Fruit fly (Drosophila melanogaster) whole organism, embryonic: ENCODE measurements around the gene CG13654.

ENCODE experiments used
- ATbp ChIP-seq: fragments of 200-800 bp; sonication (Bioruptor generic); optimal IDR thresholded peaks from 2 replicates; lab custom pipeline; 2017; ENCODE audit warnings: missing biosample characterization, mild to moderate bottlenecking, missing genetic modification characterization, missing genetic modification reagents
- Blimp-1 ChIP-seq: fragments of 200-800 bp; sonication (Bioruptor generic); optimal IDR thresholded peaks from 3 replicates; lab custom pipeline; 2018; ENCODE audit warnings: missing biosample characterization, missing genetic modification characterization, mild to moderate bottlenecking, moderate library complexity, missing genetic modification reagents
- BtbVII ChIP-seq: fragments of 200-800 bp; sonication (Bioruptor generic); optimal IDR thresholded peaks from 3 replicates; lab custom pipeline; 2017; ENCODE audit warnings: missing biosample characterization, mild to moderate bottlenecking, missing genetic modification characterization
- CG10267 ChIP-seq: fragments of 200-800 bp; sonication (Bioruptor generic); optimal IDR thresholded peaks from 2 replicates; lab custom pipeline; 2018; ENCODE audit warnings: missing biosample characterization, mild to moderate bottlenecking, missing genetic modification characterization, moderate library complexity
- CG10431 ChIP-seq: fragments of 200-800 bp; sonication (Bioruptor generic); optimal IDR thresholded peaks from 3 replicates; lab custom pipeline; 2018; ENCODE audit warnings: missing biosample characterization, mild to moderate bottlenecking, missing genetic modification characterization
- CG10543 ChIP-seq: fragments of 200-800 bp; sonication (Bioruptor generic); optimal IDR thresholded peaks from 3 replicates; lab custom pipeline; 2017; ENCODE audit warnings: missing biosample characterization, mild to moderate bottlenecking, missing genetic modification characterization, moderate library complexity
- CG11504 ChIP-seq: fragments of 200-800 bp; sonication (Bioruptor generic); optimal IDR thresholded peaks from 3 replicates; lab custom pipeline; 2019; ENCODE audit warnings: missing biosample characterization, mild to moderate bottlenecking, missing genetic modification characterization, moderate library complexity
- CG12769 ChIP-seq: fragments of 200-800 bp; sonication (Bioruptor generic); optimal IDR thresholded peaks from 2 replicates; lab custom pipeline; 2019; ENCODE audit warnings: missing biosample characterization, mild to moderate bottlenecking, missing genetic modification characterization, moderate library complexity
- CG13775 ChIP-seq: fragments of 200-800 bp; sonication (Bioruptor generic); optimal IDR thresholded peaks from 3 replicates; lab custom pipeline; 2017; ENCODE audit warnings: missing biosample characterization, mild to moderate bottlenecking, missing genetic modification characterization
- CG14710 ChIP-seq: fragments of 200-800 bp; sonication (Bioruptor generic); optimal IDR thresholded peaks from 3 replicates; lab custom pipeline; 2019; ENCODE audit warnings: missing biosample characterization, mild to moderate bottlenecking, missing genetic modification characterization, moderate library complexity
- CG1602 ChIP-seq: fragments of 200-800 bp; sonication (Bioruptor generic); optimal IDR thresholded peaks from 3 replicates; lab custom pipeline; 2016; ENCODE audit warnings: missing biosample characterization, missing genetic modification characterization
- CG17359 ChIP-seq: fragments of 200-800 bp; sonication (Bioruptor generic); optimal IDR thresholded peaks from 3 replicates; lab custom pipeline; 2018; ENCODE audit warnings: missing biosample characterization, mild to moderate bottlenecking, missing genetic modification characterization, moderate library complexity
- CG17568 ChIP-seq: fragments of 200-800 bp; sonication (Bioruptor generic); optimal IDR thresholded peaks from 2 replicates; lab custom pipeline; 2018; ENCODE audit warnings: missing biosample characterization, mild to moderate bottlenecking, missing genetic modification characterization, moderate library complexity
- CG17829 ChIP-seq: fragments of 200-800 bp; optimal IDR thresholded peaks from 2 replicates; lab custom pipeline; 2019; ENCODE audit warnings: missing biosample characterization, mild to moderate bottlenecking, missing genetic modification characterization, moderate library complexity
- CG18599 ChIP-seq: fragments of 200-800 bp; sonication (Bioruptor generic); optimal IDR thresholded peaks from 3 replicates; lab custom pipeline; 2017; ENCODE audit warnings: missing biosample characterization, missing genetic modification characterization, mild to moderate bottlenecking, moderate library complexity, missing genetic modification reagents
- CG2120 ChIP-seq: fragments of 200-800 bp; sonication (Bioruptor generic); optimal IDR thresholded peaks from 3 replicates; lab custom pipeline; 2016; ENCODE audit warnings: missing biosample characterization, missing genetic modification characterization
- CG2712 ChIP-seq: fragments of 200-800 bp; optimal IDR thresholded peaks from 3 replicates; lab custom pipeline; 2019; ENCODE audit warnings: missing biosample characterization, mild to moderate bottlenecking, missing genetic modification characterization, moderate library complexity
- CG30403 ChIP-seq: fragments of 200-800 bp; sonication (Bioruptor generic); optimal IDR thresholded peaks from 3 replicates; lab custom pipeline; 2016; ENCODE audit warnings: missing biosample characterization, missing genetic modification characterization
- CG3065 ChIP-seq: fragments of 200-800 bp; sonication (Bioruptor generic); optimal IDR thresholded peaks from 2 replicates; lab custom pipeline; 2016; ENCODE audit warnings: missing biosample characterization, missing genetic modification characterization
- CG31441 ChIP-seq: fragments of 200-800 bp; sonication (Bioruptor generic); IDR thresholded peaks from 2 replicates; pipeline ENCODE4 v1.3.6; 2022; ENCODE audit warnings: missing biosample characterization, missing genetic modification characterization
- CG4404 ChIP-seq: fragments of 200-800 bp; sonication (Bioruptor generic); IDR thresholded peaks from 2 replicates; pipeline ENCODE4 v1.3.6; 2022; ENCODE audit warnings: missing biosample characterization, missing genetic modification characterization
- CG4617 ChIP-seq: fragments of 200-800 bp; sonication (Bioruptor generic); optimal IDR thresholded peaks from 3 replicates; lab custom pipeline; 2016; ENCODE audit warnings: missing biosample characterization, missing genetic modification characterization, borderline replicate concordance
- CG7556 ChIP-seq: fragments of 200-800 bp; sonication (Bioruptor generic); optimal IDR thresholded peaks from 2 replicates; lab custom pipeline; 2017; ENCODE audit warnings: missing biosample characterization, mild to moderate bottlenecking, missing genetic modification characterization
- CG9727 ChIP-seq: fragments of 200-800 bp; sonication (Bioruptor generic); optimal IDR thresholded peaks from 3 replicates; lab custom pipeline; 2017; ENCODE audit warnings: missing biosample characterization, mild to moderate bottlenecking, missing genetic modification characterization
- CoRest ChIP-seq: fragments of 200-800 bp; sonication (Bioruptor generic); optimal IDR thresholded peaks from 3 replicates; lab custom pipeline; 2018; ENCODE audit warnings: missing biosample characterization, mild to moderate bottlenecking, missing genetic modification characterization, moderate library complexity
- D ChIP-seq, 2 experiments: fragments of 200-800 bp in 1 of 2; fragments of >200 bp in 1 of 2; sonication (Bioruptor generic) in 1 of 2; optimal IDR thresholded peaks; 2 replicates in 1 of 2; 3 replicates in 1 of 2; lab custom pipeline; 2017; ENCODE audit warnings: mild to moderate bottlenecking in 1 of 2, missing biosample characterization in 1 of 2, missing genetic modification characterization in 1 of 2, missing genetic modification reagents in 1 of 2
- Dip2 ChIP-seq: fragments of 200-800 bp; sonication (Bioruptor generic); IDR thresholded peaks from 2 replicates; pipeline ENCODE4 v1.3.6; 2022; ENCODE audit warnings: missing biosample characterization, missing genetic modification characterization
- Eip74EF ChIP-seq, 2 experiments: fragments of 200-800 bp in 1 of 2; fragments of >200 bp in 1 of 2; sonication (Bioruptor generic) in 1 of 2; optimal IDR thresholded peaks; 2 replicates each; lab custom pipeline; 2017 to 2019; ENCODE audit warnings: missing biosample characterization in 2 of 2, missing genetic modification characterization in 2 of 2, mild to moderate bottlenecking in 1 of 2, moderate library complexity in 1 of 2
- HLH3B ChIP-seq: fragments of 200-800 bp; sonication (Bioruptor generic); IDR thresholded peaks from 2 replicates; pipeline ENCODE4 v1.3.6; 2022; ENCODE audit warnings: missing biosample characterization, missing genetic modification characterization
- Hand ChIP-seq: fragments of 200-800 bp; sonication (Bioruptor generic); optimal IDR thresholded peaks from 2 replicates; lab custom pipeline; 2017; ENCODE audit warnings: mild to moderate bottlenecking, missing biosample characterization, missing genetic modification reagents, missing genetic modification characterization
- Hmx ChIP-seq: fragments of 200-800 bp; sonication (Bioruptor generic); optimal IDR thresholded peaks from 2 replicates; lab custom pipeline; 2016; ENCODE audit warnings: missing biosample characterization, missing genetic modification characterization
- Med ChIP-seq: fragments of 200-800 bp; sonication (Bioruptor generic); peaks from one replicate; lab custom pipeline; 2016; ENCODE audit warnings: missing biosample characterization, missing genetic modification characterization, mild to moderate bottlenecking, inconsistent platforms, moderate library complexity
- NfI ChIP-seq: fragments of 200-800 bp; sonication (Bioruptor generic); optimal IDR thresholded peaks from 3 replicates; lab custom pipeline; 2018; ENCODE audit warnings: missing biosample characterization, mild to moderate bottlenecking, missing genetic modification characterization, moderate library complexity
- Tbp ChIP-seq: fragments of >200 bp; optimal IDR thresholded peaks from 2 replicates; lab custom pipeline; 2018; ENCODE audit warnings: missing biosample characterization, missing genetic modification characterization
- Xrp1 ChIP-seq: fragments of 200-800 bp; sonication (Bioruptor generic); IDR thresholded peaks from 2 replicates; pipeline ENCODE4 v1.3.6; 2022; ENCODE audit warnings: missing biosample characterization, missing genetic modification characterization
- bigmax ChIP-seq: fragments of 200-800 bp; sonication (Bioruptor generic); optimal IDR thresholded peaks from 2 replicates; lab custom pipeline; 2018; ENCODE audit warnings: missing biosample characterization, mild to moderate bottlenecking, missing genetic modification characterization
- croc ChIP-seq: fragments of 200-800 bp; sonication (Bioruptor generic); conservative IDR thresholded peaks from 3 replicates; pipeline ENCODE4 v1.3.6; 2022; ENCODE audit warnings: missing biosample characterization, missing genetic modification characterization
- dmrt11E ChIP-seq: fragments of 200-800 bp; sonication (Bioruptor generic); optimal IDR thresholded peaks from 3 replicates; lab custom pipeline; 2018; ENCODE audit warnings: missing biosample characterization, mild to moderate bottlenecking, missing genetic modification characterization, moderate library complexity
- fd96Cb ChIP-seq: fragments of 200-800 bp; sonication (Bioruptor generic); optimal IDR thresholded peaks from 2 replicates; lab custom pipeline; 2018; ENCODE audit warnings: missing biosample characterization, mild to moderate bottlenecking, missing genetic modification characterization, moderate library complexity
- fru ChIP-seq: fragments of >200 bp; optimal IDR thresholded peaks from 2 replicates; lab custom pipeline; 2017
- nerfin-1 ChIP-seq: fragments of 200-800 bp; sonication (Bioruptor generic); optimal IDR thresholded peaks from 3 replicates; lab custom pipeline; 2019; ENCODE audit warnings: missing biosample characterization, mild to moderate bottlenecking, missing genetic modification characterization, moderate library complexity
- pb ChIP-seq: fragments of 200-800 bp; sonication (Bioruptor generic); optimal IDR thresholded peaks from 3 replicates; lab custom pipeline; 2016; ENCODE audit warnings: missing biosample characterization, missing genetic modification characterization
- phol ChIP-seq: fragments of 200-800 bp; sonication (Bioruptor generic); optimal IDR thresholded peaks from 3 replicates; lab custom pipeline; 2018; ENCODE audit warnings: missing biosample characterization, mild to moderate bottlenecking, missing genetic modification characterization, moderate library complexity
- pnt ChIP-seq: fragments of 200-800 bp; sonication (Bioruptor generic); optimal IDR thresholded peaks from 3 replicates; lab custom pipeline; 2016; ENCODE audit warnings: missing biosample characterization, missing genetic modification characterization
- prd ChIP-seq, 3 experiments: fragments of >200 bp in 2 of 3; fragments of 200-800 bp in 1 of 3; sonication (Bioruptor generic) in 1 of 3; optimal IDR thresholded peaks in 2 of 3; IDR thresholded peaks in 1 of 3; 2 replicates in 2 of 3; 3 replicates in 1 of 3; pipeline versions ENCODE4 v1.3.6 to Lab custom; 2017 to 2022; ENCODE audit warnings: missing biosample characterization in 1 of 3, missing genetic modification characterization in 1 of 3
- sc ChIP-seq, 3 experiments: fragments of >200 bp in 2 of 3; fragments of 200-800 bp in 1 of 3; sonication (Bioruptor generic) in 1 of 3; optimal IDR thresholded peaks; 2 replicates in 2 of 3; 3 replicates in 1 of 3; lab custom pipeline; 2017; ENCODE audit warnings: mild to moderate bottlenecking in 1 of 3, missing biosample characterization in 1 of 3, missing genetic modification characterization in 1 of 3, missing genetic modification reagents in 1 of 3
- tin ChIP-seq: fragments of 200-800 bp; sonication (Bioruptor generic); optimal IDR thresholded peaks from 3 replicates; lab custom pipeline; 2016; ENCODE audit warnings: missing biosample characterization, missing genetic modification characterization
- tll ChIP-seq, 2 experiments: fragments of 200-800 bp in 1 of 2; fragments of >200 bp in 1 of 2; sonication (Bioruptor generic) in 1 of 2; optimal IDR thresholded peaks; 2 replicates each; lab custom pipeline; 2017 to 2019; ENCODE audit warnings: missing biosample characterization in 2 of 2, missing genetic modification characterization in 2 of 2, mild to moderate bottlenecking in 1 of 2, moderate library complexity in 1 of 2
- yki ChIP-seq: fragments of >200 bp; optimal IDR thresholded peaks from 3 replicates; lab custom pipeline; 2018

CG13654 gene

dm6 chr3R:25174244-25174643 is 25.4 kb upstream of the CG13654 start:
- no peak for TF ChIP-seq CG12769 (tag; lab: Kevin White, UChicago)
- no peak for TF ChIP-seq Tbp (GFP tag; lab: Kevin White, UChicago)
- TF ChIP-seq Hmx (GFP tag; lab: Kevin White, UChicago), result no peak
- no peak for TF ChIP-seq pb (GFP tag; lab: Kevin White, UChicago)
- TF ChIP-seq Eip74EF (GFP tag; optimal IDR thresholded peaks at IDR 0.05; lab: Kevin White, UChicago), result no peak
- peak; percentile 21 for TF ChIP-seq tin (GFP tag; lab: Kevin White, UChicago)
- TF ChIP-seq CG10431 (GFP tag; lab: Kevin White, UChicago), result no peak
- peak; percentile 58 for TF ChIP-seq CG2712 (tag; lab: Kevin White, UChicago)
- peak; percentile 58 for TF ChIP-seq phol (tag; lab: Kevin White, UChicago)
- peak; percentile 57 for TF ChIP-seq CG17829 (tag; lab: Kevin White, UChicago)
- TF ChIP-seq bigmax, result no peak
- TF ChIP-seq prd (optimal IDR thresholded peaks at IDR 0.05; lab: Kevin White, UChicago), result no peak
- peak; percentile 57 for TF ChIP-seq prd (GFP tag; IDR thresholded peaks at IDR 0.05; lab: Robert Waterston, UW)
- peak; percentile 55 for TF ChIP-seq CG14710 (tag; lab: Kevin White, UChicago)
- no peak for TF ChIP-seq CG10543 (GFP tag; lab: Kevin White, UChicago)
- TF ChIP-seq CG31441, result peak; percentile 49
- TF ChIP-seq CG4617 (GFP tag; lab: Kevin White, UChicago), result no peak
- no peak for TF ChIP-seq CG17568 (GFP tag; lab: Kevin White, UChicago)
- peak; percentile 25 for TF ChIP-seq Med
- no peak for TF ChIP-seq nerfin-1 (tag; lab: Kevin White, UChicago)
- TF ChIP-seq CG2120 (GFP tag; lab: Kevin White, UChicago), result no peak
- TF ChIP-seq ATbp, result no peak
- peak; percentile 59 for TF ChIP-seq fd96Cb
- peak; percentile 53 for TF ChIP-seq CG11504
- TF ChIP-seq NfI (GFP tag; lab: Kevin White, UChicago), result no peak
- peak; percentile 48 for TF ChIP-seq CG10267 (tag; lab: Kevin White, UChicago)
- TF ChIP-seq CG7556 (GFP tag; lab: Kevin White, UChicago), result peak; percentile 25
- no peak for TF ChIP-seq D (optimal IDR thresholded peaks at IDR 0.05; lab: Kevin White, UChicago)
- peak; percentile 51 for TF ChIP-seq D (GFP tag; optimal IDR thresholded peaks at IDR 0.05; lab: Kevin White, UChicago)
- no peak for TF ChIP-seq sc (optimal IDR thresholded peaks at IDR 0.05; lab: Kevin White, UChicago)
- TF ChIP-seq sc (GFP tag; optimal IDR thresholded peaks at IDR 0.05; lab: Kevin White, UChicago), result no peak
- TF ChIP-seq Blimp-1 (GFP tag; lab: Kevin White, UChicago), result peak; percentile 39
- peak; percentile 71 for TF ChIP-seq dmrt11E
- TF ChIP-seq yki (lab: Kevin White, UChicago), result no peak
- TF ChIP-seq CG3065 (GFP tag; lab: Kevin White, UChicago), result no peak
- peak; percentile 5 for TF ChIP-seq CG13775 (GFP tag; lab: Kevin White, UChicago)
- TF ChIP-seq CG1602 (GFP tag; lab: Kevin White, UChicago), result no peak
- peak; percentile 8 for TF ChIP-seq CG17359
- no peak for TF ChIP-seq BtbVII (GFP tag; lab: Kevin White, UChicago)
- TF ChIP-seq Xrp1 (GFP tag; lab: Robert Waterston, UW), result peak; percentile 60; the same call in 1 of the 2 replicates
- peak; percentile 24 for TF ChIP-seq CoRest (tag; lab: Kevin White, UChicago)
- TF ChIP-seq croc, result no peak
- TF ChIP-seq CG9727 (GFP tag; lab: Kevin White, UChicago), result peak; percentile 67
- peak; percentile 40 for TF ChIP-seq CG18599 (GFP tag; lab: Kevin White, UChicago)
- no peak for TF ChIP-seq Dip2 (GFP tag; lab: Robert Waterston, UW)
- TF ChIP-seq Hand, result no peak
- no peak for TF ChIP-seq tll (GFP tag; optimal IDR thresholded peaks at IDR 0.05; lab: Kevin White, UChicago)
- TF ChIP-seq CG4404, result peak; percentile 55
- TF ChIP-seq pnt (GFP tag; lab: Kevin White, UChicago), result peak; percentile 9
- TF ChIP-seq HLH3B (GFP tag; lab: Robert Waterston, UW), result no peak
- peak; percentile 14 for TF ChIP-seq CG30403 (GFP tag; lab: Kevin White, UChicago)
- TF ChIP-seq fru (lab: Kevin White, UChicago), result no peak
